Fruit fly (Drosophila melanogaster) whole organism, embryonic: ENCODE data around the gene Rpp20.
A peak's percentile ranks its signal among the peaks of the same experiment; 100 is the strongest.

ENCODE experiments used
- Bdp1 ChIP-seq: fragments of 200-800 bp; sonication (Bioruptor generic); optimal IDR thresholded peaks from 3 replicates; lab custom pipeline; 2016; ENCODE audit warnings: missing biosample characterization, missing genetic modification characterization
- CG1024 ChIP-seq: fragments of 200-800 bp; sonication (Bioruptor generic); IDR thresholded peaks from 2 replicates; pipeline ENCODE4 v1.3.6; 2022; ENCODE audit warnings: missing biosample characterization, missing genetic modification characterization
- CG10321 ChIP-seq: fragments of 200-800 bp; sonication (Bioruptor generic); IDR thresholded peaks from 2 replicates; pipeline ENCODE4 v1.3.6; 2022; ENCODE audit warnings: missing biosample characterization, missing genetic modification characterization
- CG11247 ChIP-seq: fragments of 200-800 bp; sonication (Bioruptor generic); IDR thresholded peaks from 2 replicates; pipeline ENCODE4 v1.3.6; 2022; ENCODE audit warnings: missing biosample characterization, missing genetic modification characterization
- CG11398 ChIP-seq: fragments of 200-800 bp; sonication (Bioruptor generic); optimal IDR thresholded peaks from 2 replicates; lab custom pipeline; 2016; ENCODE audit warnings: missing biosample characterization, missing genetic modification characterization
- CG11504 ChIP-seq: fragments of 200-800 bp; sonication (Bioruptor generic); optimal IDR thresholded peaks from 3 replicates; lab custom pipeline; 2019; ENCODE audit warnings: missing biosample characterization, mild to moderate bottlenecking, missing genetic modification characterization, moderate library complexity
- CG11695 ChIP-seq: fragments of 200-800 bp; sonication (Bioruptor generic); IDR thresholded peaks from 3 replicates; pipeline ENCODE4 v1.3.6; 2022; ENCODE audit warnings: missing biosample characterization, missing genetic modification characterization
- CG12299 ChIP-seq: fragments of 200-800 bp; sonication (Bioruptor generic); optimal IDR thresholded peaks from 2 replicates; lab custom pipeline; 2018; ENCODE audit warnings: missing biosample characterization, mild to moderate bottlenecking, missing genetic modification characterization
- CG12391 ChIP-seq: fragments of 200-800 bp; sonication (Bioruptor generic); optimal IDR thresholded peaks from 3 replicates; lab custom pipeline; 2018; ENCODE audit warnings: missing biosample characterization, mild to moderate bottlenecking, missing genetic modification characterization, moderate library complexity
- CG13424 ChIP-seq: fragments of 200-800 bp; sonication (Bioruptor generic); optimal IDR thresholded peaks from 2 replicates; lab custom pipeline; 2019; ENCODE audit warnings: missing biosample characterization, mild to moderate bottlenecking, missing genetic modification characterization, moderate library complexity
- CG1647 ChIP-seq: fragments of 200-800 bp; sonication (Bioruptor generic); optimal IDR thresholded peaks from 3 replicates; lab custom pipeline; 2016; ENCODE audit warnings: missing biosample characterization, missing genetic modification characterization
- CG1792 ChIP-seq: fragments of 200-800 bp; sonication (Bioruptor generic); optimal IDR thresholded peaks from 2 replicates; lab custom pipeline; 2016; ENCODE audit warnings: missing biosample characterization, missing genetic modification characterization
- CG2120 ChIP-seq: fragments of 200-800 bp; sonication (Bioruptor generic); optimal IDR thresholded peaks from 3 replicates; lab custom pipeline; 2016; ENCODE audit warnings: missing biosample characterization, missing genetic modification characterization
- CG4854 ChIP-seq: fragments of 200-800 bp; sonication (Bioruptor generic); optimal IDR thresholded peaks from 2 replicates; lab custom pipeline; 2016; ENCODE audit warnings: missing biosample characterization, missing genetic modification characterization, inconsistent platforms
- CG5245 ChIP-seq: fragments of 200-800 bp; sonication (Bioruptor generic); optimal IDR thresholded peaks from 3 replicates; lab custom pipeline; 2016; ENCODE audit warnings: missing biosample characterization, missing genetic modification characterization
- CG5953 ChIP-seq: fragments of 200-800 bp; sonication (Bioruptor generic); IDR thresholded peaks from 2 replicates; pipeline ENCODE4 v1.3.6; 2022; ENCODE audit warnings: missing biosample characterization, missing genetic modification characterization
- CG6175 ChIP-seq: fragments of 200-800 bp; sonication (Bioruptor generic); IDR thresholded peaks from 3 replicates; pipeline ENCODE4 v1.3.6; 2022; ENCODE audit warnings: missing biosample characterization, missing genetic modification characterization
- CG6654 ChIP-seq: fragments of 200-800 bp; sonication (Bioruptor generic); optimal IDR thresholded peaks from 2 replicates; lab custom pipeline; 2017; ENCODE audit warnings: missing biosample characterization, mild to moderate bottlenecking, missing genetic modification characterization
- CG6854 ChIP-seq: fragments of 200-800 bp; sonication (Bioruptor generic); optimal IDR thresholded peaks from 3 replicates; lab custom pipeline; 2017; ENCODE audit warnings: missing biosample characterization, mild to moderate bottlenecking, missing genetic modification characterization
- CG8388 ChIP-seq: fragments of 200-800 bp; sonication (Bioruptor generic); optimal IDR thresholded peaks from 2 replicates; lab custom pipeline; 2019; ENCODE audit warnings: missing biosample characterization, mild to moderate bottlenecking, missing genetic modification characterization, moderate library complexity
- CG8478 ChIP-seq: fragments of >200 bp; optimal IDR thresholded peaks from 2 replicates; lab custom pipeline; 2018
- CG9437 ChIP-seq: fragments of 200-800 bp; sonication (Bioruptor generic); optimal IDR thresholded peaks from 2 replicates; lab custom pipeline; 2018; ENCODE audit warnings: missing biosample characterization, mild to moderate bottlenecking, missing genetic modification characterization
- CG9797 ChIP-seq: fragments of 200-800 bp; sonication (Bioruptor generic); optimal IDR thresholded peaks from 3 replicates; lab custom pipeline; 2018; ENCODE audit warnings: missing biosample characterization, mild to moderate bottlenecking, missing genetic modification characterization
- CG9876 ChIP-seq: fragments of 200-800 bp; sonication (Bioruptor generic); optimal IDR thresholded peaks from 2 replicates; lab custom pipeline; 2016; ENCODE audit warnings: missing biosample characterization, missing genetic modification characterization
- Deaf1 ChIP-seq: fragments of 200-800 bp; optimal IDR thresholded peaks from 3 replicates; lab custom pipeline; 2019; ENCODE audit warnings: missing biosample characterization, mild to moderate bottlenecking, missing genetic modification characterization, moderate library complexity
- Drgx ChIP-seq: fragments of 200-800 bp; sonication (Bioruptor generic); IDR thresholded peaks from 2 replicates; pipeline ENCODE4 v1.3.6; 2022; ENCODE audit warnings: missing biosample characterization, missing genetic modification characterization
- Gsc ChIP-seq: fragments of 200-800 bp; sonication (Bioruptor generic); IDR thresholded peaks from 2 replicates; pipeline ENCODE4 v1.3.6; 2022; ENCODE audit warnings: missing biosample characterization, missing genetic modification characterization
- HHEX ChIP-seq: fragments of 200-800 bp; sonication (Bioruptor generic); optimal IDR thresholded peaks from 3 replicates; lab custom pipeline; 2017; ENCODE audit warnings: missing biosample characterization, mild to moderate bottlenecking, missing genetic modification characterization, missing genetic modification reagents
- Lpt ChIP-seq: fragments of >200 bp; optimal IDR thresholded peaks from 2 replicates; lab custom pipeline; 2018; ENCODE audit warnings: missing biosample characterization, missing genetic modification characterization
- Meics ChIP-seq: fragments of 200-800 bp; sonication (Bioruptor generic); optimal IDR thresholded peaks from 2 replicates; lab custom pipeline; 2017; ENCODE audit warnings: missing biosample characterization, mild to moderate bottlenecking, missing genetic modification characterization
- Sox102F ChIP-seq: fragments of 200-800 bp; sonication (Bioruptor generic); optimal IDR thresholded peaks from 2 replicates; lab custom pipeline; 2018; ENCODE audit warnings: missing biosample characterization, mild to moderate bottlenecking, missing genetic modification characterization, moderate library complexity
- YL-1 ChIP-seq: fragments of 200-800 bp; sonication (Bioruptor generic); optimal IDR thresholded peaks from 3 replicates; lab custom pipeline; 2017; ENCODE audit warnings: missing biosample characterization, mild to moderate bottlenecking, missing genetic modification characterization
- az2 ChIP-seq: fragments of 200-800 bp; sonication (Bioruptor generic); optimal IDR thresholded peaks from 3 replicates; lab custom pipeline; 2016; ENCODE audit warnings: missing biosample characterization, missing genetic modification characterization
- crp ChIP-seq, 2 experiments: fragments of 200-800 bp; sonication (Bioruptor generic); optimal IDR thresholded peaks; 2 replicates in 1 of 2; 3 replicates in 1 of 2; lab custom pipeline; 2017; ENCODE audit warnings: missing biosample characterization in 2 of 2, missing genetic modification characterization in 2 of 2, mild to moderate bottlenecking in 1 of 2, moderate library complexity in 1 of 2
- emc ChIP-seq: fragments of 200-800 bp; sonication (Bioruptor generic); optimal IDR thresholded peaks from 2 replicates; lab custom pipeline; 2016; ENCODE audit warnings: missing biosample characterization, missing genetic modification characterization
- fd96Cb ChIP-seq: fragments of 200-800 bp; sonication (Bioruptor generic); optimal IDR thresholded peaks from 2 replicates; lab custom pipeline; 2018; ENCODE audit warnings: missing biosample characterization, mild to moderate bottlenecking, missing genetic modification characterization, moderate library complexity
- gfzf ChIP-seq: fragments of 200-800 bp; sonication (Bioruptor generic); optimal IDR thresholded peaks from 2 replicates; lab custom pipeline; 2016; ENCODE audit warnings: missing biosample characterization, mild to moderate bottlenecking, missing genetic modification characterization, moderate library complexity
- grau ChIP-seq: fragments of 200-800 bp; optimal IDR thresholded peaks from 3 replicates; lab custom pipeline; 2019; ENCODE audit warnings: missing biosample characterization, mild to moderate bottlenecking, missing genetic modification characterization, moderate library complexity
- knrl ChIP-seq: fragments of 200-800 bp; sonication (Bioruptor generic); IDR thresholded peaks from 3 replicates; pipeline ENCODE4 v1.3.6; 2022; ENCODE audit warnings: missing biosample characterization, missing genetic modification characterization; ENCODE audit not compliant: partially characterized antibody
- lab ChIP-seq: fragments of 200-800 bp; sonication (Bioruptor generic); optimal IDR thresholded peaks from 3 replicates; lab custom pipeline; 2017; ENCODE audit warnings: missing biosample characterization, missing genetic modification characterization, mild to moderate bottlenecking, moderate library complexity, missing genetic modification reagents
- mirr ChIP-seq: fragments of 200-800 bp; sonication (Bioruptor generic); optimal IDR thresholded peaks from 3 replicates; lab custom pipeline; 2018; ENCODE audit warnings: missing biosample characterization, mild to moderate bottlenecking, missing genetic modification characterization
- mld ChIP-seq: fragments of 200-800 bp; sonication (Bioruptor generic); IDR thresholded peaks from 3 replicates; pipeline ENCODE4 v1.3.6; 2022; ENCODE audit warnings: missing biosample characterization, missing genetic modification characterization; ENCODE audit not compliant: partially characterized antibody
- odd ChIP-seq: fragments of 200-800 bp; sonication (Bioruptor generic); optimal IDR thresholded peaks from 2 replicates; lab custom pipeline; 2017; ENCODE audit warnings: missing biosample characterization, mild to moderate bottlenecking, missing genetic modification characterization
- pita ChIP-seq: fragments of 200-800 bp; sonication (Bioruptor generic); optimal IDR thresholded peaks from 2 replicates; lab custom pipeline; 2017; ENCODE audit warnings: missing biosample characterization, mild to moderate bottlenecking, missing genetic modification characterization
- run ChIP-seq: fragments of 200-800 bp; sonication (Bioruptor generic); optimal IDR thresholded peaks from 3 replicates; lab custom pipeline; 2018; ENCODE audit warnings: missing biosample characterization, mild to moderate bottlenecking, missing genetic modification characterization
- schlank ChIP-seq: fragments of 200-800 bp; sonication (Bioruptor generic); optimal IDR thresholded peaks from 2 replicates; lab custom pipeline; 2018; ENCODE audit warnings: missing biosample characterization, mild to moderate bottlenecking, missing genetic modification characterization
- slp2 ChIP-seq: fragments of 200-800 bp; sonication (Bioruptor generic); optimal IDR thresholded peaks from 2 replicates; lab custom pipeline; 2016; ENCODE audit warnings: missing biosample characterization, missing genetic modification characterization
- sob ChIP-seq: fragments of 200-800 bp; sonication (Bioruptor generic); IDR thresholded peaks from 2 replicates; pipeline ENCODE4 v1.3.6; 2022; ENCODE audit warnings: missing biosample characterization, missing genetic modification characterization
- toy ChIP-seq: fragments of 200-800 bp; sonication (Bioruptor generic); IDR thresholded peaks from 2 replicates; pipeline ENCODE4 v1.3.6; 2022; ENCODE audit warnings: missing biosample characterization, missing genetic modification characterization
- ttk ChIP-seq: fragments of 200-800 bp; sonication (Bioruptor generic); IDR thresholded peaks from 2 replicates; pipeline ENCODE4 v2.1.2; 2022; ENCODE audit warnings: missing biosample characterization, missing genetic modification characterization
- tup ChIP-seq: fragments of 200-800 bp; sonication (Bioruptor generic); optimal IDR thresholded peaks from 2 replicates; lab custom pipeline; 2016; ENCODE audit warnings: missing biosample characterization, mild to moderate bottlenecking, missing genetic modification characterization, moderate library complexity
- z ChIP-seq: fragments of 200-800 bp; sonication (Bioruptor generic); IDR thresholded peaks from 3 replicates; pipeline ENCODE4 v1.3.6; 2022; ENCODE audit warnings: missing biosample characterization, missing genetic modification characterization

Gene Rpp20

dm6 chrX:19701611-19702010 is 42.6 kb upstream of the Rpp20 start, which contains the start of gene Tcs4 (continued):
- no peak for TF ChIP-seq Sox102F (GFP tag; lab: Kevin White, UChicago)
- no peak for TF ChIP-seq CG9876 (GFP tag; lab: Kevin White, UChicago)
- no peak for TF ChIP-seq CG9437
- TF ChIP-seq YL-1 (GFP tag; lab: Kevin White, UChicago), result peak; percentile 48
- TF ChIP-seq CG11247 (GFP tag; lab: Robert Waterston, UW), result no peak
- no peak for TF ChIP-seq CG10321
- TF ChIP-seq sob (GFP tag; lab: Robert Waterston, UW), result 0 out of 2 replicates have a peak, but pooled peaks have one; percentile 19
- no peak for TF ChIP-seq slp2
- TF ChIP-seq CG12391 (tag; lab: Kevin White, UChicago), result peak; percentile 63
- TF ChIP-seq CG11695, result 0 out of 3 replicates have a peak, but pooled peaks have one; percentile 18
- no peak for TF ChIP-seq pita
- no peak for TF ChIP-seq emc (GFP tag; lab: Kevin White, UChicago)
- no peak for TF ChIP-seq CG11504
- no peak for TF ChIP-seq ttk (GFP tag; lab: Robert Waterston, UW)
- no peak for TF ChIP-seq CG1647 (GFP tag; lab: Kevin White, UChicago)
- TF ChIP-seq az2 (GFP tag; lab: Kevin White, UChicago), result no peak
- no peak for TF ChIP-seq mirr (GFP tag; lab: Kevin White, UChicago)
- no peak for TF ChIP-seq z
- TF ChIP-seq Meics (GFP tag; lab: Kevin White, UChicago), result peak; percentile 28
- TF ChIP-seq grau, result peak; percentile 48
- no peak for TF ChIP-seq CG8388 (GFP tag; lab: Kevin White, UChicago)
- TF ChIP-seq crp (GFP tag; optimal IDR thresholded peaks at IDR 0.05; lab: Kevin White, UChicago), result no peak
- TF ChIP-seq CG5953 (GFP tag; lab: Robert Waterston, UW), result no peak
- no peak for TF ChIP-seq Bdp1
- no peak for TF ChIP-seq CG1024 (GFP tag; lab: Robert Waterston, UW)
- TF ChIP-seq CG13424, result peak; percentile 58
- no peak for TF ChIP-seq CG6854
- TF ChIP-seq CG9797 (GFP tag; lab: Kevin White, UChicago), result peak; percentile 70
- no peak for TF ChIP-seq CG8478 (lab: Kevin White, UChicago)
- TF ChIP-seq CG12299 (tag; lab: Kevin White, UChicago), result no peak
- TF ChIP-seq CG1792, result no peak
- TF ChIP-seq Deaf1 (tag; lab: Kevin White, UChicago), result no peak
- no peak for TF ChIP-seq tup
- no peak for TF ChIP-seq lab
- TF ChIP-seq knrl (GFP tag; lab: Robert Waterston, UW), result peak; percentile 42; the same call in 1 of the 3 replicates
- no peak for TF ChIP-seq Lpt (GFP tag; lab: Kevin White, UChicago)
- 0 out of 2 replicates have a peak, but pooled peaks have one; percentile 6 for TF ChIP-seq Drgx (GFP tag; lab: Robert Waterston, UW)
- TF ChIP-seq CG6654 (GFP tag; lab: Kevin White, UChicago), result no peak
- no peak for TF ChIP-seq odd (GFP tag; lab: Kevin White, UChicago)
- no peak for TF ChIP-seq fd96Cb (tag; lab: Kevin White, UChicago)
- TF ChIP-seq CG11398 (GFP tag; lab: Kevin White, UChicago), result no peak
- TF ChIP-seq schlank, result no peak
- no peak for TF ChIP-seq HHEX (GFP tag; lab: Kevin White, UChicago)
- no peak for TF ChIP-seq Gsc (GFP tag; lab: Robert Waterston, UW)
- no peak for TF ChIP-seq CG5245 (GFP tag; lab: Kevin White, UChicago)
- peak; percentile 63 for TF ChIP-seq gfzf (GFP tag; lab: Kevin White, UChicago)
- no peak for TF ChIP-seq CG6175 (GFP tag; lab: Robert Waterston, UW)
- no peak for TF ChIP-seq CG4854 (GFP tag; lab: Kevin White, UChicago)
- TF ChIP-seq CG2120 (GFP tag; lab: Kevin White, UChicago), result peak; percentile 16
- TF ChIP-seq toy, result no peak
- TF ChIP-seq run (tag; lab: Kevin White, UChicago), result no peak
- no peak for TF ChIP-seq mld (GFP tag; lab: Robert Waterston, UW)
